Fruit fly (Drosophila melanogaster): Measurements from ENCODE around the gene Tdrd3.

The Tdrd3 gene

DNA sequence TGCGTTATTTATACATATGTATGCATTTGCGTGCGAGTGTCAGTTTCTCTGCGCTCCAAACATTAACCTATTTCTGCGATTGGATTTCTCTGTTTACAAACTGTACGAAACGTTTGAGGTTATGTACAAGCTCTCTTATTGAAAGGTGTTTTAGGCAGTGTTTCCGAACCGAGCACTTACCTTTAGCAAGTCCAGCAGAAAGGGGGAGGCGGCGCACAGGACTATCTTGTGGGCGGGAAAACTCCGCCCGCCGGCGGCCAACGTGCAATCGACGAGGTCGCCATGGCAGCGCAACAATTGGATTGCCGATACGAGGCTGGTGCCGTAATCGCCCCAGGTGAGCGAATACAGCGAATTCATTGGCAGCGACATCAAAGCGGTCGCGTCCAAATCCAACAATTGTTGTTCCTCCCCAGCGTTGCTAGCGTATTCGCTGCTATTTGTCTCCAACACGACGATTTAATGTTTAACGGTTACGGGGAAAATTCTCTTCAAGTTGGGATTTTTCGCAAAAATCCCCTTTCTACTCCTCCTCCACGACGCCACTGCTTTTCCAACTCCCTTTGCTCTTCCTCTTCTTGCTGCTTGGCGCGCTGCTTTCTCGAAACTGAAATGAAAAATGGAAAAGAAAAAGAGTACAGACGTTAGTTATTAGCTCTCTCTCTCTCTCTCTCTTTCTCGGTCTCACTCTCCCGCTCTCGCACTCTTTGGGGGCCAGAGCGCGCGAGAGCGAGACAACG lies 29.7 kb upstream of the Tdrd3 start (continued):
- TF ChIP-seq CG8924 (tag; optimal IDR thresholded peaks at IDR 0.05) (peak; percentile 77), ewg (GFP tag; optimal IDR thresholded peaks at IDR 0.05) (peak; percentile 80), GATAe (GFP tag; conservative IDR thresholded peaks at IDR 0.05) (peak; percentile 73), ranshi (GFP tag; IDR thresholded peaks at IDR 0.05) (peak; percentile 88), onecut (GFP tag; IDR thresholded peaks at IDR 0.05) (peak; percentile 85), CG4730 (GFP tag; IDR thresholded peaks at IDR 0.05) (peak; percentile 81), E2f1 (GFP tag; IDR thresholded peaks at IDR 0.05) (peak; percentile 92), CG7928 (GFP tag; optimal IDR thresholded peaks at IDR 0.05) (peak; percentile 62), CHES-1-like (GFP tag; optimal IDR thresholded peaks at IDR 0.05) (peak; percentile 94), CG16863 (GFP tag; optimal IDR thresholded peaks at IDR 0.05) (peak; percentile 83), H15 (GFP tag; IDR thresholded peaks at IDR 0.05) (peak; percentile 89), salm (tag; optimal IDR thresholded peaks at IDR 0.05) (peak; percentile 60), inv (GFP tag; IDR thresholded peaks at IDR 0.05; ENCODE audit: partially characterized antibody) (no peak; the same call in 1 of the 2 replicates), CG17361 (GFP tag; IDR thresholded peaks at IDR 0.05) (peak; percentile 80), slbo (GFP tag; IDR thresholded peaks at IDR 0.05) (peak; percentile 96), Poxn (GFP tag; IDR thresholded peaks at IDR 0.05) (peak; percentile 74; the same call in 1 of the 2 replicates), CG4707 (GFP tag; optimal IDR thresholded peaks at IDR 0.05) (peak; percentile 53), bbx (GFP tag; IDR thresholded peaks at IDR 0.05; ENCODE audit: partially characterized antibody) (no peak), Mrtf (GFP tag; IDR thresholded peaks at IDR 0.05) (peak; percentile 89), crp (GFP tag; optimal IDR thresholded peaks at IDR 0.05) (peak in 1 of 2 experiments; percentile 50), Hr51 (GFP tag; optimal IDR thresholded peaks at IDR 0.05) (peak; percentile 80 to 88), ac (GFP tag; optimal IDR thresholded peaks at IDR 0.05) (peak; percentile 30), caup (GFP tag; optimal IDR thresholded peaks at IDR 0.05; ENCODE audit: severe bottlenecking) (peak; percentile 93), Xrp1 (GFP tag; IDR thresholded peaks at IDR 0.05) (peak; percentile 88), CG2129 (GFP tag; IDR thresholded peaks at IDR 0.05; ENCODE audit: partially characterized antibody) (no peak), ssp (GFP tag; IDR thresholded peaks at IDR 0.05) (peak; percentile 76), CG15696 (tag; optimal IDR thresholded peaks at IDR 0.05) (peak; percentile 58), CG15514 (GFP tag; optimal IDR thresholded peaks at IDR 0.05) (peak; percentile 78), CoRest (tag; optimal IDR thresholded peaks at IDR 0.05) (peak; percentile 87), Deaf1 (tag; optimal IDR thresholded peaks at IDR 0.05) (peak; percentile 37), Sox102F (GFP tag; optimal IDR thresholded peaks at IDR 0.05) (peak; percentile 90), dati (GFP tag; IDR thresholded peaks at IDR 0.05) (peak; percentile 41; the same call in 1 of the 2 replicates), CG4617 (GFP tag; optimal IDR thresholded peaks at IDR 0.05; ENCODE audit: borderline replicate concordance) (peak; percentile 53), CG9609 (GFP tag; optimal IDR thresholded peaks at IDR 0.05) (peak; percentile 95), ftz-f1 (GFP tag; optimal IDR thresholded peaks at IDR 0.05) (peak; percentile 19), bowl (GFP tag; IDR thresholded peaks at IDR 0.05) (peak; percentile 57), da (GFP tag; optimal IDR thresholded peaks at IDR 0.05) (peak; percentile 63), CG10431 (GFP tag; optimal IDR thresholded peaks at IDR 0.05) (no peak), run (tag; optimal IDR thresholded peaks at IDR 0.05) (peak; percentile 18), slp2 (GFP tag; optimal IDR thresholded peaks at IDR 0.05) (peak; percentile 89), CG17802 (tag; optimal IDR thresholded peaks at IDR 0.05) (peak; percentile 56), Mes4 (GFP tag; optimal IDR thresholded peaks at IDR 0.05) (peak; percentile 83), sima (GFP tag; optimal IDR thresholded peaks at IDR 0.05) (peak; percentile 57), Nf-YB (GFP tag; optimal IDR thresholded peaks at IDR 0.05) (peak; percentile 62), CG16813 (GFP tag; IDR thresholded peaks at IDR 0.05; ENCODE audit: partially characterized antibody) (no peak; the same call in 2 of the 3 replicates), CG9876 (GFP tag; optimal IDR thresholded peaks at IDR 0.05) (peak; percentile 92), CG17912 (GFP tag; optimal IDR thresholded peaks at IDR 0.05) (peak; percentile 45), CG1024 (GFP tag; IDR thresholded peaks at IDR 0.05) (peak; percentile 79)
